Fruit fly (Drosophila melanogaster): ENCODE results near the gene CG7990.
A peak's percentile ranks its signal among the peaks of the same experiment; 100 is the strongest.

- no peak for TF ChIP-seq Pif1A (GFP tag; optimal IDR thresholded peaks at IDR 0.05)
- no peak for TF ChIP-seq CG10348 (GFP tag; IDR thresholded peaks at IDR 0.05)
- TF ChIP-seq CG9948 (tag; optimal IDR thresholded peaks at IDR 0.05) = no peak
- no peak for TF ChIP-seq fd96Ca (GFP tag; IDR thresholded peaks at IDR 0.05)
- no peak for TF ChIP-seq gl (tag; optimal IDR thresholded peaks at IDR 0.05)
- no peak for TF ChIP-seq CG8301 (tag; optimal IDR thresholded peaks at IDR 0.05)
- TF ChIP-seq rn (GFP tag; IDR thresholded peaks at IDR 0.05) = no peak
- no peak for TF ChIP-seq CG14655 (GFP tag; optimal IDR thresholded peaks at IDR 0.05)
- no peak for TF ChIP-seq CG8159 (tag; optimal IDR thresholded peaks at IDR 0.05)
- TF ChIP-seq Pif1B (GFP tag; optimal IDR thresholded peaks at IDR 0.05) = no peak
- TF ChIP-seq CG12605 (GFP tag; IDR thresholded peaks at IDR 0.05) = no peak
- peak; percentile 86 for TF ChIP-seq CG13204 (GFP tag; optimal IDR thresholded peaks at IDR 0.05)
- TF ChIP-seq CG15710 (tag; optimal IDR thresholded peaks at IDR 0.05) = no peak
Observed at dm6 chrX:19248426-19249217, 46.8 kb upstream of the CG7990 start, which contains the start of gene Hs3st-B.

All from whole organism, pupa.